Worm (Caenorhabditis elegans) whole organism, young adult: Measurements from ENCODE around the gene Y69E1A.5.

ENCODE experiments used
- B0035.1 ChIP-seq: sonication (generic microtip); optimal IDR thresholded peaks from 2 replicates; lab custom pipeline; 2016; ENCODE audit warnings: missing genetic modification characterization, mild to moderate bottlenecking, missing compliant biosample characterization, missing genotype, missing genetic modification reagents
- B0336.3 ChIP-seq: fragments of 200-800 bp; sonication (Bioruptor generic); IDR thresholded peaks from 2 replicates; pipeline ENCODE4 v1.3.6; 2022; ENCODE audit warnings: missing genetic modification characterization, missing compliant biosample characterization
- C17E4.6 ChIP-seq: fragments of 200-800 bp; sonication (Bioruptor generic); IDR thresholded peaks from 2 replicates; pipeline ENCODE4 v1.3.6; 2022; ENCODE audit warnings: missing genetic modification reagents, missing genetic modification characterization, missing compliant biosample characterization
- D2030.7 ChIP-seq: fragments of 200-800 bp; sonication (Bioruptor generic); IDR thresholded peaks from 2 replicates; pipeline ENCODE4 v1.3.6; 2022; ENCODE audit warnings: missing genetic modification reagents, missing genetic modification characterization, missing compliant biosample characterization
- K11D2.4 ChIP-seq: fragments of 200-800 bp; sonication (Bioruptor generic); IDR thresholded peaks from 2 replicates; pipeline ENCODE4 v1.3.6; 2022; ENCODE audit warnings: missing genetic modification reagents, missing genetic modification characterization, missing compliant biosample characterization
- K12H6.12 ChIP-seq: fragments of 200-800 bp; sonication (Bioruptor generic); optimal IDR thresholded peaks from 2 replicates; lab custom pipeline; 2018; ENCODE audit warnings: mild to moderate bottlenecking, missing genetic modification characterization, missing compliant biosample characterization
- Y56A3A.18 ChIP-seq: fragments of 200-800 bp; sonication (Bioruptor generic); IDR thresholded peaks from 2 replicates; pipeline ENCODE4 v1.3.6; 2022; ENCODE audit warnings: missing genetic modification reagents, missing genetic modification characterization, missing compliant biosample characterization
- Y95B8A.8 ChIP-seq: fragments of 200-800 bp; sonication (Bioruptor generic); IDR thresholded peaks from 2 replicates; pipeline ENCODE4 v1.3.6; 2022; ENCODE audit warnings: missing genetic modification reagents, missing genetic modification characterization, missing compliant biosample characterization
- aptf-3 ChIP-seq: fragments of 200-800 bp; sonication (Bioruptor generic); IDR thresholded peaks from 2 replicates; pipeline ENCODE4 v1.3.6; 2022; ENCODE audit warnings: missing genetic modification characterization, missing compliant biosample characterization
- atf-7 ChIP-seq: sonication (generic microtip); optimal IDR thresholded peaks from 2 replicates; lab custom pipeline; 2017; ENCODE audit warnings: mild to moderate bottlenecking, missing genetic modification characterization, missing compliant biosample characterization
- attf-3 ChIP-seq: fragments of 200-800 bp; sonication (Bioruptor generic); conservative IDR thresholded peaks from 2 replicates; pipeline ENCODE4 v1.3.6; 2022; ENCODE audit warnings: missing genetic modification reagents, missing genetic modification characterization, missing compliant biosample characterization
- attf-5 ChIP-seq: fragments of 200-800 bp; sonication (Bioruptor generic); optimal IDR thresholded peaks from 2 replicates; lab custom pipeline; 2018; ENCODE audit warnings: mild to moderate bottlenecking, missing genetic modification characterization, missing compliant biosample characterization
- ceh-27 ChIP-seq: fragments of 200-800 bp; sonication (Bioruptor generic); optimal IDR thresholded peaks from 2 replicates; lab custom pipeline; 2018; ENCODE audit warnings: mild to moderate bottlenecking, missing genetic modification characterization, moderate library complexity, missing compliant biosample characterization
- ceh-58 ChIP-seq: fragments of 200-800 bp; sonication (Bioruptor generic); IDR thresholded peaks from 2 replicates; pipeline ENCODE4 v1.3.6; 2022; ENCODE audit warnings: missing genetic modification characterization, missing compliant biosample characterization
- chd-7 ChIP-seq: sonication (generic microtip); optimal IDR thresholded peaks from 2 replicates; lab custom pipeline; 2016; ENCODE audit warnings: mild to moderate bottlenecking, missing genetic modification characterization, moderate library complexity, missing compliant biosample characterization
- dox-1 ChIP-seq: fragments of 200-800 bp; sonication (Bioruptor generic); IDR thresholded peaks from 2 replicates; pipeline ENCODE4 v1.3.6; 2022; ENCODE audit warnings: missing genetic modification reagents, missing genetic modification characterization, missing compliant biosample characterization
- dpl-1 ChIP-seq: fragments of 150-350 bp; optimal IDR thresholded peaks from 2 replicates; lab custom pipeline; 2014; ENCODE audit warnings: missing biosample characterization, missing genetic modification reagents, missing genetic modification characterization
- egl-44 ChIP-seq: fragments of 200-800 bp; sonication (Bioruptor generic); IDR thresholded peaks from 2 replicates; pipeline ENCODE4 v1.3.6; 2022; ENCODE audit warnings: missing genetic modification reagents, missing genetic modification characterization, missing compliant biosample characterization
- egrh-3 ChIP-seq: fragments of 200-800 bp; sonication (Bioruptor generic); IDR thresholded peaks from 2 replicates; pipeline ENCODE4 v1.3.6; 2022; ENCODE audit warnings: missing genetic modification reagents, missing genetic modification characterization, missing compliant biosample characterization
- gei-17 ChIP-seq: fragments of 200-800 bp; sonication (Bioruptor generic); optimal IDR thresholded peaks from 2 replicates; lab custom pipeline; 2018; ENCODE audit warnings: mild to moderate bottlenecking, missing genetic modification characterization, missing compliant biosample characterization
- hlh-26 ChIP-seq: fragments of 200-800 bp; sonication (Bioruptor generic); conservative IDR thresholded peaks from 2 replicates; pipeline ENCODE4 v1.3.6; 2022; ENCODE audit warnings: missing genetic modification reagents, missing genetic modification characterization, missing compliant biosample characterization
- hmg-1.2 ChIP-seq: fragments of 200-800 bp; sonication (Bioruptor generic); IDR thresholded peaks from 2 replicates; pipeline ENCODE4 v1.3.6; 2022; ENCODE audit warnings: missing genetic modification reagents, missing genetic modification characterization, missing compliant biosample characterization
- hmg-20 ChIP-seq: fragments of 200-800 bp; sonication (Bioruptor generic); IDR thresholded peaks from 2 replicates; pipeline ENCODE4 v1.3.6; 2022; ENCODE audit warnings: missing genetic modification reagents, missing genetic modification characterization, missing compliant biosample characterization
- hsf-1 ChIP-seq: fragments of 200-800 bp; sonication (Bioruptor generic); IDR thresholded peaks from 2 replicates; pipeline ENCODE4 v1.3.6; 2022; ENCODE audit warnings: missing genetic modification reagents, missing genetic modification characterization, missing compliant biosample characterization
- let-526 ChIP-seq: fragments of 200-800 bp; sonication (Bioruptor generic); IDR thresholded peaks from 2 replicates; pipeline ENCODE4 v1.3.6; 2022; ENCODE audit warnings: missing genetic modification reagents, missing genetic modification characterization, missing compliant biosample characterization
- let-607 ChIP-seq, 2 experiments: fragments of 200-800 bp in 1 of 2; sonication (Bioruptor generic) in 1 of 2; sonication (generic microtip) in 1 of 2; optimal IDR thresholded peaks; 2 replicates each; lab custom pipeline; 2016 to 2018; ENCODE audit warnings: mild to moderate bottlenecking in 2 of 2, missing compliant biosample characterization in 2 of 2, missing genetic modification characterization in 2 of 2, moderate library complexity in 2 of 2, missing genotype in 1 of 2
- lin-54 ChIP-seq: fragments of 200-800 bp; sonication (Bioruptor generic); optimal IDR thresholded peaks from 2 replicates; lab custom pipeline; 2018; ENCODE audit warnings: mild to moderate bottlenecking, missing genetic modification characterization, missing compliant biosample characterization
- madf-10 ChIP-seq: sonication (generic microtip); optimal IDR thresholded peaks from 2 replicates; lab custom pipeline; 2016; ENCODE audit warnings: mild to moderate bottlenecking, missing genetic modification characterization, missing compliant biosample characterization
- madf-6 ChIP-seq: fragments of 200-800 bp; sonication (Bioruptor generic); IDR thresholded peaks from 2 replicates; pipeline ENCODE4 v1.3.6; 2022; ENCODE audit warnings: missing genetic modification reagents, missing genetic modification characterization, missing compliant biosample characterization
- rcor-1 ChIP-seq: fragments of 200-800 bp; sonication (Bioruptor generic); IDR thresholded peaks from 2 replicates; pipeline ENCODE4 v1.3.6; 2022; ENCODE audit warnings: missing genetic modification reagents, missing genetic modification characterization, missing compliant biosample characterization
- snpc-1.1 ChIP-seq: sonication (generic microtip); optimal IDR thresholded peaks from 2 replicates; lab custom pipeline; 2017; ENCODE audit warnings: missing genetic modification characterization, mild to moderate bottlenecking, missing compliant biosample characterization, antibody characterized with exemption, moderate library complexity, missing genotype, missing genetic modification reagents; ENCODE audit not compliant: insufficient read depth
- snpc-3.4 ChIP-seq: sonication (generic microtip); optimal IDR thresholded peaks from 2 replicates; lab custom pipeline; 2017; ENCODE audit warnings: missing genetic modification characterization, mild to moderate bottlenecking, missing compliant biosample characterization, antibody characterized with exemption, moderate library complexity, missing genotype, missing genetic modification reagents
- snpc-4 ChIP-seq, 5 experiments: fragments of 150-350 bp in 1 of 5; sonication (generic microtip) in 4 of 5; optimal IDR thresholded peaks; 2 replicates each; lab custom pipeline; 2014 to 2018; ENCODE audit warnings: missing genetic modification characterization in 5 of 5, missing biosample characterization in 3 of 5, antibody characterized with exemption in 2 of 5, mild to moderate bottlenecking in 2 of 5, missing compliant biosample characterization in 2 of 5, missing genotype in 2 of 5, moderate library complexity in 2 of 5, missing genetic modification reagents in 1 of 5
- sptf-2 ChIP-seq: fragments of 200-800 bp; sonication (Bioruptor generic); optimal IDR thresholded peaks from 2 replicates; lab custom pipeline; 2018; ENCODE audit warnings: mild to moderate bottlenecking, missing genetic modification characterization, missing compliant biosample characterization
- tbp1 ChIP-seq: fragments of 200-800 bp; sonication (Bioruptor generic); optimal IDR thresholded peaks from 2 replicates; lab custom pipeline; 2018; ENCODE audit warnings: mild to moderate bottlenecking, missing genetic modification characterization, missing compliant biosample characterization
- unc-62 ChIP-seq: fragments of 150-350 bp; optimal IDR thresholded peaks from 2 replicates; lab custom pipeline; 2014; ENCODE audit warnings: missing biosample characterization, missing genetic modification reagents, missing genetic modification characterization
- zfh-2 ChIP-seq: fragments of 200-800 bp; sonication (Bioruptor generic); conservative IDR thresholded peaks from 2 replicates; pipeline ENCODE4 v1.3.6; 2022; ENCODE audit warnings: missing genetic modification reagents, missing genetic modification characterization, missing compliant biosample characterization
- ztf-18 ChIP-seq: sonication (generic microtip); optimal IDR thresholded peaks from 2 replicates; lab custom pipeline; 2016; ENCODE audit warnings: missing genotype, mild to moderate bottlenecking, missing genetic modification characterization, missing compliant biosample characterization
- ztf-26 ChIP-seq: sonication (generic microtip); optimal IDR thresholded peaks from 2 replicates; lab custom pipeline; 2017; ENCODE audit warnings: missing genetic modification characterization, missing compliant biosample characterization
- ztf-6 ChIP-seq: fragments of 200-800 bp; sonication (Bioruptor generic); IDR thresholded peaks from 2 replicates; pipeline ENCODE4 v1.3.6; 2022; ENCODE audit warnings: missing genetic modification reagents, missing genetic modification characterization, missing compliant biosample characterization

Y69E1A.5 gene

ce11 chrIV:10935853-10936491 lies 21.5 kb downstream of the Y69E1A.5 start, which contains the start of gene lgg-2 (continued):
- TF ChIP-seq attf-5 (GFP tag; lab: Kevin White, UChicago) (peak; percentile 86), Y95B8A.8 (GFP tag; lab: Robert Waterston, UW) (peak; percentile 76), egrh-3 (peak; percentile 11; the same call in 1 of the 2 replicates), atf-7 (peak; percentile 87), C17E4.6 (0 out of 2 replicates have a peak, but pooled peaks have one; percentile 8), snpc-3.4 (tag; lab: Kevin White, UChicago) (no peak), hmg-20 (0 out of 2 replicates have a peak, but pooled peaks have one; percentile 30), B0035.1 (peak; percentile 35), tbp1 (GFP tag; lab: Kevin White, UChicago) (peak; percentile 60), dox-1 (GFP tag; lab: Robert Waterston, UW) (peak; percentile 76), D2030.7 (GFP tag; lab: Robert Waterston, UW) (no peak), aptf-3 (no peak), B0336.3 (peak; percentile 67; the same call in 1 of the 2 replicates), hsf-1 (GFP tag; lab: Robert Waterston, UW) (no peak), Y56A3A.18 (GFP tag; lab: Robert Waterston, UW) (peak; percentile 42; the same call in 1 of the 2 replicates), ztf-6 (GFP tag; lab: Robert Waterston, UW) (0 out of 2 replicates have a peak, but pooled peaks have one; percentile 24), ztf-26 (tag; lab: Kevin White, UChicago) (peak; percentile 84), egl-44 (GFP tag; lab: Robert Waterston, UW) (0 out of 2 replicates have a peak, but pooled peaks have one; percentile 61), hlh-26 (GFP tag; lab: Robert Waterston, UW) (no peak), rcor-1 (GFP tag; lab: Robert Waterston, UW) (peak; percentile 70), snpc-4 (GFP tag; optimal IDR thresholded peaks at IDR 0.05; lab: Kevin White, UChicago) (no peak), snpc-4 (tag; optimal IDR thresholded peaks at IDR 0.05; lab: Kevin White, UChicago) (peak in 3 of 4 experiments; percentile 25 to 71 (median 67)), let-526 (peak; percentile 28; the same call in 1 of the 2 replicates), zfh-2 (GFP tag; lab: Robert Waterston, UW) (peak; percentile 75), madf-10 (peak; percentile 85), madf-6 (GFP tag; lab: Robert Waterston, UW) (0 out of 2 replicates have a peak, but pooled peaks have one; percentile 9), unc-62 (GFP tag; lab: Kevin White, UChicago) (peak; percentile 68), chd-7 (peak; percentile 95), let-607 (tag; optimal IDR thresholded peaks at IDR 0.05; lab: Kevin White, UChicago) (peak; percentile 69 to 87), dpl-1 (no peak), ztf-18 (tag; lab: Kevin White, UChicago) (peak; percentile 81), snpc-1.1 (tag; lab: Kevin White, UChicago) (no peak), K11D2.4 (GFP tag; lab: Robert Waterston, UW) (peak; percentile 91), K12H6.12 (tag; lab: Kevin White, UChicago) (peak; percentile 68), ceh-27 (GFP tag; lab: Kevin White, UChicago) (peak; percentile 94), ceh-58 (GFP tag; lab: Robert Waterston, UW) (no peak), sptf-2 (GFP tag; lab: Kevin White, UChicago) (no peak), hmg-1.2 (GFP tag; lab: Robert Waterston, UW) (peak; percentile 85), gei-17 (peak; percentile 67), attf-3 (GFP tag; lab: Robert Waterston, UW) (peak; percentile 31; the same call in 1 of the 2 replicates), lin-54 (GFP tag; lab: Kevin White, UChicago) (peak; percentile 81)
- TF ChIP-seq, all 124 proteins: peak for 62
